Worm (Caenorhabditis elegans): ENCODE measurements around the gene pap-1.

ce11 chrV:10483995-10484394 is 42.2 kb downstream of the pap-1 start:
- TF ChIP-seq lsy-12 (tag; optimal IDR thresholded peaks at IDR 0.05) (no peak), ama-1 (optimal IDR thresholded peaks at IDR 0.05) (no peak), mdl-1 (tag; optimal IDR thresholded peaks at IDR 0.05) (no peak), nhr-25 (tag; optimal IDR thresholded peaks at IDR 0.05) (no peak), nhr-237 (tag; optimal IDR thresholded peaks at IDR 0.05) (no peak), ceh-28 (tag; optimal IDR thresholded peaks at IDR 0.05) (no peak), eor-1 (tag; optimal IDR thresholded peaks at IDR 0.05) (no peak), elt-3 (tag; optimal IDR thresholded peaks at IDR 0.05) (no peak), ztf-4 (tag; optimal IDR thresholded peaks at IDR 0.05) (no peak)

Measured in whole organism, L3 larva.